Fruit fly (Drosophila melanogaster): ENCODE results near the gene CG31689.
A peak's percentile ranks its signal among the peaks of the same experiment; 100 is the strongest.

Gene CG31689

DNA sequence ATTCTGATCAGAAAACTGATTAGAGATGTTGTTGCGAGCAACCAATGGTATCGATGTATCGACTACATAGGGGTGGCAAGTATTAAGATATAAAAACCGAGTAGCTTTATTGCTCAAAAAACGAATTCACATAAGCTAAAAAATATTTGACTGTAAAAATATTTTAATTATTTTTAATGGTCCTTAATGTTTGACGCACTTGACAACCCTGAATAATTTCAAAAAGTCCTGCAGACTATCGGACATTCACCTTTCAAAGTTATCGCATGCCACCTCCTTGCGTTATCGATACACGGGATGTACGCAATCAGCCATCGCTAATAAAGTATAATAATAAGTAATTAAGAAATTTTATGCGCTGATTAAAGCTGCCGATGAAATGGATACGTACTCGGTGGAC is 34.2 kb downstream of the CG31689 start, which contains the start of the genes HemK2, Snapin and Tnpo-SR (continued):
- TF ChIP-seq CG5180 (GFP tag; optimal IDR thresholded peaks at IDR 0.05) (peak; percentile 56), CkIIα-i1 (GFP tag; IDR thresholded peaks at IDR 0.05) (no peak), dimm (GFP tag; IDR thresholded peaks at IDR 0.05) (peak; percentile 72), CG9797 (GFP tag; optimal IDR thresholded peaks at IDR 0.05) (peak; percentile 62), gt (GFP tag; IDR thresholded peaks at IDR 0.05) (peak; percentile 91), Vsx1 (GFP tag; optimal IDR thresholded peaks at IDR 0.05) (peak; percentile 84), CG11247 (GFP tag; IDR thresholded peaks at IDR 0.05) (peak; percentile 94), CG13894 (tag; optimal IDR thresholded peaks at IDR 0.05) (peak; percentile 96), C15 (GFP tag; IDR thresholded peaks at IDR 0.05) (peak; percentile 59; the same call in 1 of the 3 replicates), CG7839 (tag; optimal IDR thresholded peaks at IDR 0.05) (peak; percentile 92), Dref (GFP tag; IDR thresholded peaks at IDR 0.05) (peak; percentile 80), CG9609 (GFP tag; optimal IDR thresholded peaks at IDR 0.05) (peak; percentile 72), CG14050 (GFP tag; IDR thresholded peaks at IDR 0.05) (peak; percentile 89), Antp (GFP tag; optimal IDR thresholded peaks at IDR 0.05) (peak; percentile 82), wdn (GFP tag; IDR thresholded peaks at IDR 0.05) (peak; percentile 91), CG18011 (GFP tag; optimal IDR thresholded peaks at IDR 0.05) (peak; percentile 76), CG4424 (GFP tag; optimal IDR thresholded peaks at IDR 0.05) (peak; percentile 90), NK7.1 (GFP tag; optimal IDR thresholded peaks at IDR 0.05) (peak; percentile 57), ci (GFP tag; IDR thresholded peaks at IDR 0.05) (peak; percentile 94), p53 (GFP tag; optimal IDR thresholded peaks at IDR 0.05) (no peak), fd3F (GFP tag; optimal IDR thresholded peaks at IDR 0.05) (peak; percentile 90), org-1 (GFP tag; optimal IDR thresholded peaks at IDR 0.05) (peak; percentile 55), CG3995 (GFP tag; optimal IDR thresholded peaks at IDR 0.05) (peak; percentile 68), Kr (GFP tag; optimal IDR thresholded peaks at IDR 0.05) (no peak), Oaz (GFP tag; IDR thresholded peaks at IDR 0.05) (peak; percentile 91), CG6791 (GFP tag; IDR thresholded peaks at IDR 0.05; ENCODE audit: partially characterized antibody) (peak; percentile 88), phol (tag; optimal IDR thresholded peaks at IDR 0.05) (peak; percentile 93), ewg (GFP tag; optimal IDR thresholded peaks at IDR 0.05) (peak; percentile 80), esg (GFP tag; conservative IDR thresholded peaks at IDR 0.05) (peak; percentile 88), CG17612 (GFP tag; IDR thresholded peaks at IDR 0.05) (peak; percentile 89), CG12299 (tag; optimal IDR thresholded peaks at IDR 0.05) (peak; percentile 90), CG8765 (GFP tag; IDR thresholded peaks at IDR 0.05) (peak; percentile 94), CG34376 (GFP tag; optimal IDR thresholded peaks at IDR 0.05) (peak; percentile 92), Nf-YC (tag; optimal IDR thresholded peaks at IDR 0.05) (peak; percentile 86), Med (GFP tag) (peak; percentile 98), al (GFP tag; IDR thresholded peaks at IDR 0.05) (peak; percentile 92), CG17361 (GFP tag; IDR thresholded peaks at IDR 0.05) (peak; percentile 94), zf30C (GFP tag; optimal IDR thresholded peaks at IDR 0.05) (peak; percentile 11), NC2β (GFP tag; optimal IDR thresholded peaks at IDR 0.05) (peak; percentile 75), pho (GFP tag; optimal IDR thresholded peaks at IDR 0.05) (peak; percentile 86), abd-A (tag; optimal IDR thresholded peaks at IDR 0.05) (peak; percentile 95), CG34422 (GFP tag; IDR thresholded peaks at IDR 0.05) (peak; percentile 96), Side (GFP tag; optimal IDR thresholded peaks at IDR 0.05) (peak; percentile 79), CG7745 (tag; optimal IDR thresholded peaks at IDR 0.05) (peak; percentile 54), pfk (GFP tag; optimal IDR thresholded peaks at IDR 0.05) (peak; percentile 28), CG10267 (tag; optimal IDR thresholded peaks at IDR 0.05) (peak; percentile 88), caup (GFP tag; optimal IDR thresholded peaks at IDR 0.05; ENCODE audit: severe bottlenecking) (peak; percentile 91), Mad (GFP tag; optimal IDR thresholded peaks at IDR 0.05) (peak; percentile 67), Hr3 (GFP tag; optimal IDR thresholded peaks at IDR 0.05) (peak; percentile 91), gsb (GFP tag; IDR thresholded peaks at IDR 0.05) (peak; percentile 88), CG10209 (GFP tag; optimal IDR thresholded peaks at IDR 0.05) (peak; percentile 90)

All from whole organism, embryonic.